Fruit fly (Drosophila melanogaster) whole organism, embryonic: ENCODE measurements around the gene Atg2.
A peak's percentile ranks its signal among the peaks of the same experiment; 100 is the strongest.

Experiments used
- BEAF-32 ChIP-seq: fragments of 200-800 bp; sonication (Bioruptor generic); optimal IDR thresholded peaks from 3 replicates; lab custom pipeline; 2017; ENCODE audit warnings: missing biosample characterization, missing genetic modification characterization, mild to moderate bottlenecking, moderate library complexity, missing genetic modification reagents
- Bgb ChIP-seq: fragments of 200-800 bp; sonication (Bioruptor generic); IDR thresholded peaks from 2 replicates; pipeline ENCODE4 v1.3.6; 2022; ENCODE audit warnings: missing biosample characterization, missing genetic modification characterization; ENCODE audit not compliant: partially characterized antibody
- CG1024 ChIP-seq: fragments of 200-800 bp; sonication (Bioruptor generic); IDR thresholded peaks from 2 replicates; pipeline ENCODE4 v1.3.6; 2022; ENCODE audit warnings: missing biosample characterization, missing genetic modification characterization
- CG11398 ChIP-seq: fragments of 200-800 bp; sonication (Bioruptor generic); optimal IDR thresholded peaks from 2 replicates; lab custom pipeline; 2016; ENCODE audit warnings: missing biosample characterization, missing genetic modification characterization
- CG12104 ChIP-seq: fragments of 200-800 bp; sonication (Bioruptor generic); optimal IDR thresholded peaks from 3 replicates; lab custom pipeline; 2016; ENCODE audit warnings: missing biosample characterization, missing genetic modification characterization
- CG12236 ChIP-seq: fragments of 200-800 bp; sonication (Bioruptor generic); optimal IDR thresholded peaks from 2 replicates; lab custom pipeline; 2016; ENCODE audit warnings: missing biosample characterization, missing genetic modification characterization
- CG14050 ChIP-seq: fragments of 200-800 bp; sonication (Bioruptor generic); IDR thresholded peaks from 3 replicates; pipeline ENCODE4 v1.3.6; 2022; ENCODE audit warnings: missing biosample characterization, missing genetic modification characterization
- CG16863 ChIP-seq: fragments of 200-800 bp; sonication (Bioruptor generic); optimal IDR thresholded peaks from 3 replicates; lab custom pipeline; 2016; ENCODE audit warnings: missing biosample characterization, missing genetic modification characterization
- CG17568 ChIP-seq: fragments of 200-800 bp; sonication (Bioruptor generic); optimal IDR thresholded peaks from 2 replicates; lab custom pipeline; 2018; ENCODE audit warnings: missing biosample characterization, mild to moderate bottlenecking, missing genetic modification characterization, moderate library complexity
- CG17912 ChIP-seq: fragments of 200-800 bp; sonication (Bioruptor generic); optimal IDR thresholded peaks from 2 replicates; lab custom pipeline; 2018; ENCODE audit warnings: missing biosample characterization, mild to moderate bottlenecking, missing genetic modification characterization
- CG31441 ChIP-seq: fragments of 200-800 bp; sonication (Bioruptor generic); IDR thresholded peaks from 2 replicates; pipeline ENCODE4 v1.3.6; 2022; ENCODE audit warnings: missing biosample characterization, missing genetic modification characterization
- CG34422 ChIP-seq: fragments of 200-800 bp; sonication (Bioruptor generic); IDR thresholded peaks from 3 replicates; pipeline ENCODE4 v1.3.6; 2022; ENCODE audit warnings: missing biosample characterization, missing genetic modification characterization
- CG4282 ChIP-seq: fragments of 200-800 bp; sonication (Bioruptor generic); optimal IDR thresholded peaks from 2 replicates; lab custom pipeline; 2016; ENCODE audit warnings: missing biosample characterization, missing genetic modification characterization
- CG43689 ChIP-seq: fragments of 200-800 bp; sonication (Bioruptor generic); IDR thresholded peaks from 2 replicates; pipeline ENCODE4 v1.3.6; 2022; ENCODE audit warnings: missing biosample characterization, missing genetic modification characterization
- CG4820 ChIP-seq: fragments of 200-800 bp; sonication (Bioruptor generic); optimal IDR thresholded peaks from 3 replicates; lab custom pipeline; 2016; ENCODE audit warnings: missing biosample characterization, missing genetic modification characterization
- CG6689 ChIP-seq: fragments of 200-800 bp; sonication (Bioruptor generic); IDR thresholded peaks from 2 replicates; pipeline ENCODE4 v1.3.6; 2022; ENCODE audit warnings: missing biosample characterization, missing genetic modification characterization
- CG7786 ChIP-seq: fragments of 200-800 bp; sonication (Bioruptor generic); optimal IDR thresholded peaks from 2 replicates; lab custom pipeline; 2016; ENCODE audit warnings: missing biosample characterization, missing genetic modification characterization
- CG9727 ChIP-seq: fragments of 200-800 bp; sonication (Bioruptor generic); optimal IDR thresholded peaks from 3 replicates; lab custom pipeline; 2017; ENCODE audit warnings: missing biosample characterization, mild to moderate bottlenecking, missing genetic modification characterization
- D19B ChIP-seq: fragments of 200-800 bp; sonication (Bioruptor generic); optimal IDR thresholded peaks from 2 replicates; lab custom pipeline; 2017; ENCODE audit warnings: missing biosample characterization, mild to moderate bottlenecking, missing genetic modification characterization
- Dek ChIP-seq: fragments of 200-800 bp; sonication (Bioruptor generic); optimal IDR thresholded peaks from 3 replicates; lab custom pipeline; 2019; ENCODE audit warnings: missing biosample characterization, mild to moderate bottlenecking, missing genetic modification characterization, moderate library complexity
- E2f1 ChIP-seq: fragments of 200-800 bp; sonication (Bioruptor generic); IDR thresholded peaks from 2 replicates; pipeline ENCODE4 v1.3.6; 2022; ENCODE audit warnings: missing biosample characterization, missing genetic modification characterization
- Gsc ChIP-seq: fragments of 200-800 bp; sonication (Bioruptor generic); IDR thresholded peaks from 2 replicates; pipeline ENCODE4 v1.3.6; 2022; ENCODE audit warnings: missing biosample characterization, missing genetic modification characterization
- HLH4C ChIP-seq: fragments of 200-800 bp; sonication (Bioruptor generic); IDR thresholded peaks from 3 replicates; pipeline ENCODE4 v1.3.6; 2022; ENCODE audit warnings: missing biosample characterization, missing genetic modification characterization; ENCODE audit not compliant: partially characterized antibody
- Jarid2 ChIP-seq: fragments of 200-800 bp; sonication (Bioruptor generic); optimal IDR thresholded peaks from 3 replicates; lab custom pipeline; 2017; ENCODE audit warnings: mild to moderate bottlenecking, missing biosample characterization, missing genetic modification reagents, missing genetic modification characterization
- Lim3 ChIP-seq: fragments of 200-800 bp; sonication (Bioruptor generic); IDR thresholded peaks from 2 replicates; pipeline ENCODE4 v1.3.6; 2022; ENCODE audit warnings: missing biosample characterization, missing genetic modification characterization
- Lpt ChIP-seq: fragments of >200 bp; optimal IDR thresholded peaks from 2 replicates; lab custom pipeline; 2018; ENCODE audit warnings: missing biosample characterization, missing genetic modification characterization
- MESR4 ChIP-seq: fragments of 200-800 bp; sonication (Bioruptor generic); optimal IDR thresholded peaks from 2 replicates; lab custom pipeline; 2018; ENCODE audit warnings: missing biosample characterization, mild to moderate bottlenecking, missing genetic modification characterization, moderate library complexity
- Max ChIP-seq: fragments of 200-800 bp; sonication (Bioruptor generic); optimal IDR thresholded peaks from 2 replicates; lab custom pipeline; 2016; ENCODE audit warnings: missing biosample characterization, mild to moderate bottlenecking, missing genetic modification characterization
- Meics ChIP-seq: fragments of 200-800 bp; sonication (Bioruptor generic); optimal IDR thresholded peaks from 2 replicates; lab custom pipeline; 2017; ENCODE audit warnings: missing biosample characterization, mild to moderate bottlenecking, missing genetic modification characterization
- Mrtf ChIP-seq: fragments of 200-800 bp; sonication (Bioruptor generic); IDR thresholded peaks from 3 replicates; pipeline ENCODE4 v1.3.6; 2022; ENCODE audit warnings: missing biosample characterization, missing genetic modification characterization
- Scr ChIP-seq: fragments of 200-800 bp; sonication (Bioruptor generic); IDR thresholded peaks from 2 replicates; pipeline ENCODE4 v1.3.6; 2022; ENCODE audit warnings: missing biosample characterization, missing genetic modification characterization; ENCODE audit not compliant: partially characterized antibody
- Sox100B ChIP-seq: fragments of 200-800 bp; sonication (Bioruptor generic); optimal IDR thresholded peaks from 3 replicates; lab custom pipeline; 2018; ENCODE audit warnings: missing biosample characterization, mild to moderate bottlenecking, missing genetic modification characterization
- Vsx1 ChIP-seq: fragments of 200-800 bp; sonication (Bioruptor generic); optimal IDR thresholded peaks from 2 replicates; lab custom pipeline; 2017; ENCODE audit warnings: missing biosample characterization, mild to moderate bottlenecking, missing genetic modification characterization, missing genetic modification reagents
- amos ChIP-seq: fragments of 200-800 bp; sonication (Bioruptor generic); IDR thresholded peaks from 2 replicates; pipeline ENCODE4 v1.3.6; 2022; ENCODE audit warnings: missing biosample characterization, missing genetic modification characterization; ENCODE audit not compliant: partially characterized antibody
- chn ChIP-seq: fragments of 200-800 bp; sonication (Bioruptor generic); optimal IDR thresholded peaks from 2 replicates; lab custom pipeline; 2016; ENCODE audit warnings: missing biosample characterization, missing genetic modification characterization
- croc ChIP-seq: fragments of 200-800 bp; sonication (Bioruptor generic); conservative IDR thresholded peaks from 3 replicates; pipeline ENCODE4 v1.3.6; 2022; ENCODE audit warnings: missing biosample characterization, missing genetic modification characterization
- dpn ChIP-seq, 2 experiments: fragments of 200-800 bp; sonication (Bioruptor generic); optimal IDR thresholded peaks; 3 replicates each; lab custom pipeline; 2016; ENCODE audit warnings: missing biosample characterization in 2 of 2, missing genetic modification characterization in 2 of 2
- gro ChIP-seq: fragments of 200-800 bp; sonication (Bioruptor generic); optimal IDR thresholded peaks from 2 replicates; lab custom pipeline; 2016; ENCODE audit warnings: missing biosample characterization, missing genetic modification characterization
- hth ChIP-seq: fragments of >200 bp; optimal IDR thresholded peaks from 2 replicates; lab custom pipeline; 2017; ENCODE audit warnings: inconsistent platforms
- ind ChIP-seq: fragments of 200-800 bp; sonication (Bioruptor generic); optimal IDR thresholded peaks from 3 replicates; lab custom pipeline; 2016; ENCODE audit warnings: missing biosample characterization, missing genetic modification characterization
- inv ChIP-seq: fragments of 200-800 bp; sonication (Bioruptor generic); IDR thresholded peaks from 2 replicates; pipeline ENCODE4 v1.3.6; 2022; ENCODE audit warnings: missing biosample characterization, missing genetic modification characterization; ENCODE audit not compliant: partially characterized antibody
- jigr1 ChIP-seq: fragments of 200-800 bp; sonication (Bioruptor generic); IDR thresholded peaks from 3 replicates; pipeline ENCODE4 v1.3.6; 2022; ENCODE audit warnings: missing biosample characterization, missing genetic modification characterization
- nerfin-2 ChIP-seq: fragments of 200-800 bp; sonication (Bioruptor generic); IDR thresholded peaks from 2 replicates; pipeline ENCODE4 v1.3.6; 2022; ENCODE audit warnings: missing biosample characterization, missing genetic modification characterization; ENCODE audit not compliant: partially characterized antibody
- sc ChIP-seq, 3 experiments: fragments of >200 bp in 2 of 3; fragments of 200-800 bp in 1 of 3; sonication (Bioruptor generic) in 1 of 3; optimal IDR thresholded peaks; 2 replicates in 2 of 3; 3 replicates in 1 of 3; lab custom pipeline; 2017; ENCODE audit warnings: mild to moderate bottlenecking in 1 of 3, missing biosample characterization in 1 of 3, missing genetic modification characterization in 1 of 3, missing genetic modification reagents in 1 of 3
- sisA ChIP-seq: fragments of 200-800 bp; sonication (Bioruptor generic); IDR thresholded peaks from 2 replicates; pipeline ENCODE4 v1.3.6; 2022; ENCODE audit warnings: missing biosample characterization, missing genetic modification characterization
- sug ChIP-seq: fragments of 200-800 bp; optimal IDR thresholded peaks from 2 replicates; lab custom pipeline; 2019; ENCODE audit warnings: missing biosample characterization, mild to moderate bottlenecking, missing genetic modification characterization, moderate library complexity
- ttk ChIP-seq: fragments of 200-800 bp; sonication (Bioruptor generic); IDR thresholded peaks from 2 replicates; pipeline ENCODE4 v2.1.2; 2022; ENCODE audit warnings: missing biosample characterization, missing genetic modification characterization
- yki ChIP-seq: fragments of >200 bp; optimal IDR thresholded peaks from 3 replicates; lab custom pipeline; 2018
- zen ChIP-seq: fragments of 200-800 bp; sonication (Bioruptor generic); optimal IDR thresholded peaks from 3 replicates; lab custom pipeline; 2018; ENCODE audit warnings: missing biosample characterization, mild to moderate bottlenecking, missing genetic modification characterization, moderate library complexity

Atg2 gene

DNA sequence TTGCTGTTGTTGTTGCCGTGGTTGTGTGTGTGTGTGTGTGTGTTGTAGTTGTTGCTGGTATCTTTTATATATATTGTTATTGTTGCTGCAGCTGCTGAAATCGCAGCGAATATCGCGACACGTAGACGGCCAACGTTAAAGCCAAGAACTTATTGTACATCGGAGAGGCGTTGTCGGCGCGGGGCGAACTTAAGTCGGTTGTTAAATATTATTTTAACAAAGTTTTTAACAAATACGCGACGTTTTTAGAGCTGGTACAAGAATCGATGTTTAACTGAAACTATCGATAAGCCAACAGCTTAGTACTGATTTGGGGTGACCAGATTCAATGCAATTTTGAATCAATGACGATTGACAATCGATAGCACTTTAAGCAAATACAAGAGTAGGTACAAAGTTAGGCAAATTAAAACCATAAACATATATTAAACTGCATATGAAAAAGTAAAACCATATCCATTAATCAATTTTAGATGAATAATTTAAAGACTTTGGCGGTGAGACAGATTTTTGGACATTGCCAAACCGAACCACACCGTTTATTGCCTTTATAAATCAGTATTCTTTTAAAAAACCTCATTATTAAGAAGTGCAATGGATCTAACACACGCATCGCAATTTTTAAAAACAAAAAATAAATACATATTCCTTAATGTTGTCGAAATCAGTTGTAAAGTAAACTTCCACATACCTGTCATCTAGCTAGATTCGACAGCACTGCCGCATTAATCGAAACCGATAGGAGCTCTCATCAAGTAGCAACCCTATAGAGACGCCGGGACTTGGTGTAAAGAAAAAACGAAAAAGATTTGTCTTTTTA, 7.7 kb upstream of the Atg2 start, which contains the start of the genes Mrtf and Non2 (continued):
- no peak for TF ChIP-seq CG11398 (GFP tag; lab: Kevin White, UChicago)
- no peak for TF ChIP-seq CG12236 (GFP tag; lab: Kevin White, UChicago)
- TF ChIP-seq CG17568 (GFP tag; lab: Kevin White, UChicago): no peak
- TF ChIP-seq CG4820 (GFP tag; lab: Kevin White, UChicago): peak; percentile 61
- no peak for TF ChIP-seq yki (lab: Kevin White, UChicago)
- no peak for TF ChIP-seq Gsc
- peak; percentile 52 for TF ChIP-seq ttk
- TF ChIP-seq hth (lab: Kevin White, UChicago): no peak
- TF ChIP-seq CG9727: peak; percentile 65
- TF ChIP-seq gro (GFP tag; lab: Kevin White, UChicago): no peak
- TF ChIP-seq Lpt (GFP tag; lab: Kevin White, UChicago): no peak
- peak; percentile 47 for TF ChIP-seq Sox100B (GFP tag; lab: Kevin White, UChicago)
- TF ChIP-seq zen (tag; lab: Kevin White, UChicago): peak; percentile 29
- peak; percentile 67 for TF ChIP-seq Meics (GFP tag; lab: Kevin White, UChicago)
- TF ChIP-seq CG4282: no peak
- no peak for TF ChIP-seq jigr1 (GFP tag; lab: Robert Waterston, UW)
- 0 out of 2 replicates have a peak, but pooled peaks have one; percentile 10 for TF ChIP-seq E2f1 (GFP tag; lab: Robert Waterston, UW)
- peak; percentile 88 for TF ChIP-seq HLH4C (GFP tag; lab: Robert Waterston, UW)
- TF ChIP-seq Dek: peak; percentile 50
- peak; percentile 84 for TF ChIP-seq Scr (GFP tag; lab: Robert Waterston, UW)
- TF ChIP-seq CG43689 (GFP tag; lab: Robert Waterston, UW): no peak
- TF ChIP-seq CG1024 (GFP tag; lab: Robert Waterston, UW): no peak
- no peak for TF ChIP-seq sc (optimal IDR thresholded peaks at IDR 0.05; lab: Kevin White, UChicago)
- TF ChIP-seq sc (GFP tag; optimal IDR thresholded peaks at IDR 0.05; lab: Kevin White, UChicago): no peak
- peak; percentile 77 for TF ChIP-seq inv
- TF ChIP-seq nerfin-2: peak; percentile 69
- TF ChIP-seq Max (GFP tag; lab: Kevin White, UChicago): peak; percentile 25
- peak; percentile 47 for TF ChIP-seq CG7786
- peak; percentile 89 for TF ChIP-seq BEAF-32 (GFP tag; lab: Kevin White, UChicago)
- TF ChIP-seq CG31441 (GFP tag; lab: Robert Waterston, UW): peak; percentile 54
- peak; percentile 84 for TF ChIP-seq Bgb (GFP tag; lab: Robert Waterston, UW)
- peak; percentile 55 for TF ChIP-seq sug (tag; lab: Kevin White, UChicago)
- TF ChIP-seq Lim3 (GFP tag; lab: Robert Waterston, UW): no peak
- no peak for TF ChIP-seq Jarid2 (GFP tag; lab: Kevin White, UChicago)
- peak; percentile 68 for TF ChIP-seq ind
- TF ChIP-seq chn: peak; percentile 55
- no peak; the same call in 2 of the 3 replicates for TF ChIP-seq CG14050 (GFP tag; lab: Robert Waterston, UW)
- peak; percentile 83 for TF ChIP-seq amos (GFP tag; lab: Robert Waterston, UW)
- TF ChIP-seq Vsx1 (GFP tag; lab: Kevin White, UChicago): no peak
- TF ChIP-seq CG6689 (GFP tag; lab: Robert Waterston, UW): peak; percentile 30; the same call in 1 of the 2 replicates
- peak; percentile 64 to 70 for TF ChIP-seq dpn (GFP tag; optimal IDR thresholded peaks at IDR 0.05; lab: Kevin White, UChicago)
- no peak for TF ChIP-seq CG17912 (GFP tag; lab: Kevin White, UChicago)
- TF ChIP-seq MESR4 (GFP tag; lab: Kevin White, UChicago): peak; percentile 47
- TF ChIP-seq croc (GFP tag; lab: Robert Waterston, UW): no peak
- peak; percentile 52 for TF ChIP-seq CG12104 (GFP tag; lab: Kevin White, UChicago)
- peak; percentile 57 for TF ChIP-seq sisA (GFP tag; lab: Robert Waterston, UW)
- TF ChIP-seq Mrtf (GFP tag; lab: Robert Waterston, UW): peak; percentile 73
- peak; percentile 25; the same call in 1 of the 3 replicates for TF ChIP-seq CG34422 (GFP tag; lab: Robert Waterston, UW)
- peak; percentile 8 for TF ChIP-seq D19B (GFP tag; lab: Kevin White, UChicago)
- peak; percentile 49 for TF ChIP-seq CG16863 (GFP tag; lab: Kevin White, UChicago)
